Worm (Caenorhabditis elegans): ENCODE measurements around the gene apc-2.

- no peak for TF ChIP-seq elt-3 (tag; optimal IDR thresholded peaks at IDR 0.05)
- no peak for TF ChIP-seq pha-4 (tag; optimal IDR thresholded peaks at IDR 0.05)
Observed at ce11 chrIII:8121923-8122322, 41.5 kb downstream of the apc-2 start.
